Fruit fly (Drosophila melanogaster): ENCODE data around the gene CG10877.

dm6 chr3R:20593463-20593838 is 29.6 kb upstream of the CG10877 start:
- TF ChIP-seq CG8159 (tag; optimal IDR thresholded peaks at IDR 0.05) (no peak), gl (tag; optimal IDR thresholded peaks at IDR 0.05) (no peak), Snoo (tag; optimal IDR thresholded peaks at IDR 0.05) (no peak), EcR (GFP tag; optimal IDR thresholded peaks at IDR 0.05) (no peak), CG32121 (GFP tag; IDR thresholded peaks at IDR 0.05) (no peak), rn (GFP tag; IDR thresholded peaks at IDR 0.05) (no peak), CG34367 (tag; optimal IDR thresholded peaks at IDR 0.05) (no peak), CG10348 (GFP tag; IDR thresholded peaks at IDR 0.05) (no peak), Ets98B (GFP tag; IDR thresholded peaks at IDR 0.05) (no peak), CG14655 (GFP tag; optimal IDR thresholded peaks at IDR 0.05) (no peak), Pif1A (GFP tag; optimal IDR thresholded peaks at IDR 0.05) (no peak), CG8301 (tag; optimal IDR thresholded peaks at IDR 0.05) (no peak), fd96Ca (GFP tag; IDR thresholded peaks at IDR 0.05) (0 out of 3 replicates have a peak, but pooled peaks have one; percentile 27), CG13204 (GFP tag; optimal IDR thresholded peaks at IDR 0.05) (no peak)
